Fruit fly (Drosophila melanogaster): Measurements from ENCODE around the gene cdm.
A peak's percentile ranks its signal among the peaks of the same experiment; 100 is the strongest.

Gene cdm

DNA sequence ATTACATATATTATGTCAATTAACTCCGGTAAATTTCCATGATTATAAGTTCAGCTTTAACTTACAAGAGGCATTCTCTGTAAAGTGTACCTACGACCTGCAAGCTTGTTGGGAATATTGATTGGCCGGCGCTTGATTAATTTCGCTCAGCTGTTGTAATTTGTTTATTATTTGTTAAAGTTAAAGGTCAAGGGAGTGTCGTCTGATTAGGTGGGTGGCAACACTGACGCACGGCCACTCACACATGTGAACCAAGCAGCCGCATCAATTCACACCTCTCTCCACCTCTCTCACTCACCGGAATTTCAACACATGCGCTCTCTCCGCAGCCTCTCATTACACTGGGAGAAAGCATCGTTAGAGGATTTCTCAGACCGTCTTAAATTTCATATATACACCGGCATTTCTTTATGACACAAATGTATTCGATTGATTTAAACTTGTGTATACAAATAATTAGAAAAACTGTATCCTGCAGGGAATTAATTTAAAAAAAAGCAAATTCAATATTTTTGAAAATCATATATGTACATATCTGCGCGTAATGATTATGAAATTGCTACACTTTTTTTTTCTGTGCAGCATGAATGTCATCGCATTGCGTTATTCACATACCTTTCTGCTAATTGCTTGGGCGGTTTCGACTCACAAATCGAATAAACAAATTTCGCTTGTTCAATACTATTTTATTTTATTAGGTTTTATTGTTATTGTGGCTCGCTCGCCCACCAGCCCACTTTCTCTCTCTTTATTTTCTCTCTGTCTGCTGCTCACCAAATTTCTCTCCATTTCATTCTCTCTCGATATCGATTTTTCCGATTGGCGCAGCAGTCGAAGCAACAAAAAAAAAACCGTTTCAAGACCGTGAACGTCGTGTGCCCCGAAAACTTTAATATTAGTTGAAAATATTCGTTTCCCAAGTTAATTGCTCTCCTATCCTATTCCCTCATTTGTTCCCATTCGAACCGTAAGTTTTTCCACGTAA lies 11.0 kb downstream of the cdm start (continued):
- TF ChIP-seq Ravus (GFP tag; IDR thresholded peaks at IDR 0.05) (peak; percentile 61), br (optimal IDR thresholded peaks at IDR 0.05) (no peak), ind (GFP tag; optimal IDR thresholded peaks at IDR 0.05) (peak; percentile 92), pum (GFP tag; optimal IDR thresholded peaks at IDR 0.05) (peak; percentile 91), chif (GFP tag; optimal IDR thresholded peaks at IDR 0.05) (peak; percentile 88 to 93), pzg (GFP tag; optimal IDR thresholded peaks at IDR 0.05) (peak; percentile 3), fru (optimal IDR thresholded peaks at IDR 0.05) (no peak), GATAe (GFP tag; conservative IDR thresholded peaks at IDR 0.05) (peak; percentile 65), gro (GFP tag; optimal IDR thresholded peaks at IDR 0.05) (peak; percentile 73), TFAM (GFP tag; optimal IDR thresholded peaks at IDR 0.05) (peak; percentile 56), dm (GFP tag; optimal IDR thresholded peaks at IDR 0.05) (peak; percentile 69), CrebB (tag; optimal IDR thresholded peaks at IDR 0.05) (peak; percentile 87), CG14860 (GFP tag; IDR thresholded peaks at IDR 0.05; ENCODE audit: partially characterized antibody) (no peak), lab (GFP tag; optimal IDR thresholded peaks at IDR 0.05) (peak; percentile 95), schlank (tag; optimal IDR thresholded peaks at IDR 0.05) (peak; percentile 69), CG32772 (GFP tag; IDR thresholded peaks at IDR 0.05) (peak; percentile 89), CG18476 (GFP tag; optimal IDR thresholded peaks at IDR 0.05) (peak; percentile 93), dimm (GFP tag; IDR thresholded peaks at IDR 0.05) (peak; percentile 54), CG3407 (GFP tag; optimal IDR thresholded peaks at IDR 0.05) (peak; percentile 88), CG7271 (tag; optimal IDR thresholded peaks at IDR 0.05) (peak; percentile 43), CG2202 (tag; optimal IDR thresholded peaks at IDR 0.05) (peak; percentile 84), tgo (GFP tag; IDR thresholded peaks at IDR 0.05) (peak; percentile 91), MESR4 (GFP tag; optimal IDR thresholded peaks at IDR 0.05) (peak; percentile 27), CG9215 (GFP tag; IDR thresholded peaks at IDR 0.05) (peak; percentile 87), dan (GFP tag; IDR thresholded peaks at IDR 0.05) (peak; percentile 31; the same call in 1 of the 2 replicates), Sry-β (GFP tag; optimal IDR thresholded peaks at IDR 0.05) (peak; percentile 51), cwo (GFP tag; optimal IDR thresholded peaks at IDR 0.05) (peak; percentile 91), CG1024 (GFP tag; IDR thresholded peaks at IDR 0.05) (peak; percentile 77), tx (GFP tag; optimal IDR thresholded peaks at IDR 0.05) (peak; percentile 83), HHEX (GFP tag; optimal IDR thresholded peaks at IDR 0.05) (peak; percentile 92), D19A (tag; optimal IDR thresholded peaks at IDR 0.05) (peak; percentile 92), CG16863 (GFP tag; optimal IDR thresholded peaks at IDR 0.05) (peak; percentile 92), Optix (GFP tag; IDR thresholded peaks at IDR 0.05) (peak; percentile 61; the same call in 1 of the 3 replicates), CG8089 (GFP tag; optimal IDR thresholded peaks at IDR 0.05) (peak; percentile 89), fd3F (GFP tag; optimal IDR thresholded peaks at IDR 0.05) (peak; percentile 88), NC2α (GFP tag; optimal IDR thresholded peaks at IDR 0.05) (peak; percentile 88), ftz-f1 (GFP tag; optimal IDR thresholded peaks at IDR 0.05) (peak; percentile 26), org-1 (GFP tag; optimal IDR thresholded peaks at IDR 0.05) (peak; percentile 94), Drgx (GFP tag; IDR thresholded peaks at IDR 0.05) (peak; percentile 69), sob (GFP tag; IDR thresholded peaks at IDR 0.05) (peak; percentile 90), Bteb2 (GFP tag; optimal IDR thresholded peaks at IDR 0.05) (peak; percentile 89), cg (GFP tag; optimal IDR thresholded peaks at IDR 0.05) (peak; percentile 61), ERR (GFP tag; optimal IDR thresholded peaks at IDR 0.05) (peak; percentile 83), al (GFP tag; IDR thresholded peaks at IDR 0.05) (peak; percentile 87), CG3847 (GFP tag; IDR thresholded peaks at IDR 0.05) (peak; percentile 87), Lpt (GFP tag; optimal IDR thresholded peaks at IDR 0.05) (no peak), CG7928 (GFP tag; optimal IDR thresholded peaks at IDR 0.05) (peak; percentile 56), CTCF (GFP tag; optimal IDR thresholded peaks at IDR 0.05) (peak; percentile 48), kah (GFP tag; optimal IDR thresholded peaks at IDR 0.05) (peak; percentile 84), CG17359 (tag; optimal IDR thresholded peaks at IDR 0.05) (peak; percentile 95)
